Worm (Caenorhabditis elegans): ENCODE results near the gene srj-14.
"Not testable (repeated sequence)": the region's sequence is repeated elsewhere in the genome, so short reads cannot be mapped to it uniquely, and the experiment has no call there.

The srj-14 gene

ce11 chrV:7328092-7328491 lies 41.4 kb upstream of the srj-14 start, which contains the start of gene clec-7:
Gene clec-7, plus strand, starts transcription at chrV:7328392.
- TF ChIP-seq ama-1 (optimal IDR thresholded peaks at IDR 0.05) (no peak), unc-62 (GFP tag; optimal IDR thresholded peaks at IDR 0.05 in 1 of 2) (peak in 1 of 2 experiments; percentile 43), unc-62 (tag; optimal IDR thresholded peaks at IDR 0.05) (no peak), nhr-237 (tag; optimal IDR thresholded peaks at IDR 0.05) (no peak), ceh-82 (tag; optimal IDR thresholded peaks at IDR 0.05) (no peak), Y75B8A.6 (GFP tag; IDR thresholded peaks at IDR 0.05) (no peak), nhr-102 (tag; optimal IDR thresholded peaks at IDR 0.05) (no peak), ztf-11 (tag; optimal IDR thresholded peaks at IDR 0.05) (no peak), lin-13 (GFP tag; optimal IDR thresholded peaks at IDR 0.05) (no peak), F26F4.8 (GFP tag; conservative IDR thresholded peaks at IDR 0.05) (no peak)

- no peak for TF ChIP-seq rbr-2 (tag; optimal IDR thresholded peaks at IDR 0.05)
- no peak for TF ChIP-seq lsy-2 (tag; optimal IDR thresholded peaks at IDR 0.05)
- TF ChIP-seq egl-27 (tag; optimal IDR thresholded peaks at IDR 0.05), result no peak
- TF ChIP-seq nhr-111 (GFP tag; optimal IDR thresholded peaks at IDR 0.05), result no peak
- no peak for TF ChIP-seq dpl-1 (GFP tag; optimal IDR thresholded peaks at IDR 0.05)
- no peak for TF ChIP-seq Y75B8A.6 (GFP tag; IDR thresholded peaks at IDR 0.05)
- TF ChIP-seq Y48G9A.11 (GFP tag; IDR thresholded peaks at IDR 0.05), result no peak
- no peak for TF ChIP-seq lin-15B (tag; optimal IDR thresholded peaks at IDR 0.05)
- no peak for TF ChIP-seq snpc-4 (tag; optimal IDR thresholded peaks at IDR 0.05)
- no peak for TF ChIP-seq Y105C5A.15 (GFP tag; IDR thresholded peaks at IDR 0.05)
- TF ChIP-seq ZK337.2 (GFP tag; IDR thresholded peaks at IDR 0.05), result no peak
- TF ChIP-seq daf-12 (tag; optimal IDR thresholded peaks at IDR 0.05), result no peak
- no peak for TF ChIP-seq nhr-10 (tag; optimal IDR thresholded peaks at IDR 0.05)
- TF ChIP-seq nhr-42 (GFP tag; IDR thresholded peaks at IDR 0.05), result no peak
- TF ChIP-seq nhr-25 (tag; optimal IDR thresholded peaks at IDR 0.05; ENCODE audit: borderline replicate concordance, insufficient read depth), result no peak
- TF ChIP-seq hmg-1.1 (GFP tag; IDR thresholded peaks at IDR 0.05), result no peak
- TF ChIP-seq zip-2 (tag; optimal IDR thresholded peaks at IDR 0.05), result no peak
Observed at ce11 chrV:7330868-7331267, 38.6 kb upstream of the srj-14 start, which contains the start of gene F10G2.2. Gene F10G2.2, plus strand, starts transcription at chrV:7331168.

ce11 chrV:7332253-7332652 lies 37.3 kb upstream of the srj-14 start, which contains the start of gene F10G2.1:
Gene F10G2.1, plus strand, starts transcription at chrV:7332553.
- TF ChIP-seq aha-1 (tag) (peak; percentile 72), F49E8.2 (tag; optimal IDR thresholded peaks at IDR 0.05; ENCODE audit: borderline replicate concordance) (no peak), F37D6.2 (tag; optimal IDR thresholded peaks at IDR 0.05) (no peak), unc-62 (GFP tag; optimal IDR thresholded peaks at IDR 0.05 in 1 of 2) (peak in 1 of 2 experiments; percentile 43), unc-62 (tag; optimal IDR thresholded peaks at IDR 0.05) (no peak), ZK337.2 (GFP tag; IDR thresholded peaks at IDR 0.05) (no peak)

ce11 chrV:7337218-7337617 lies 32.3 kb upstream of the srj-14 start, which contains the start of gene F10G2.7:
Gene F10G2.7, minus strand, starts transcription at chrV:7337318.
- TF ChIP-seq attf-4 (tag; optimal IDR thresholded peaks at IDR 0.05); zfp-2 (tag; optimal IDR thresholded peaks at IDR 0.05); daf-19 (GFP tag; conservative IDR thresholded peaks at IDR 0.05): not testable (repeated sequence)

- TF ChIP-seq lsy-2 (tag; optimal IDR thresholded peaks at IDR 0.05) (no peak), nhr-28 (tag; optimal IDR thresholded peaks at IDR 0.05) (no peak), ama-1 (optimal IDR thresholded peaks at IDR 0.05) (no peak), ceh-28 (tag; optimal IDR thresholded peaks at IDR 0.05) (no peak), snpc-1.2 (GFP tag; IDR thresholded peaks at IDR 0.05) (no peak), nhr-48 (tag; optimal IDR thresholded peaks at IDR 0.05) (no peak), Y48G9A.11 (GFP tag; IDR thresholded peaks at IDR 0.05) (no peak), daf-16 (GFP tag; optimal IDR thresholded peaks at IDR 0.05) (no peak), daf-16 (tag; optimal IDR thresholded peaks at IDR 0.05) (no peak)
Observed at ce11 chrV:7339831-7340230, 29.7 kb upstream of the srj-14 start, which contains the start of gene srh-187. Gene srh-187, minus strand, starts transcription at chrV:7339931.

Measured in whole organism, L4 larva.